Fruit fly (Drosophila melanogaster) whole organism, embryonic: ENCODE data around the gene Ac78C.
A peak's percentile ranks its signal among the peaks of the same experiment; 100 is the strongest.

Experiments used
- Adf1 ChIP-seq: fragments of 200-800 bp; sonication (Bioruptor generic); IDR thresholded peaks from 2 replicates; pipeline ENCODE4 v1.3.6; 2022; ENCODE audit warnings: missing biosample characterization, missing genetic modification characterization
- CG10209 ChIP-seq: fragments of 200-800 bp; sonication (Bioruptor generic); optimal IDR thresholded peaks from 3 replicates; lab custom pipeline; 2017; ENCODE audit warnings: missing biosample characterization, mild to moderate bottlenecking, missing genetic modification characterization, missing genetic modification reagents
- CG10267 ChIP-seq: fragments of 200-800 bp; sonication (Bioruptor generic); optimal IDR thresholded peaks from 2 replicates; lab custom pipeline; 2018; ENCODE audit warnings: missing biosample characterization, mild to moderate bottlenecking, missing genetic modification characterization, moderate library complexity
- CG10274 ChIP-seq: fragments of 200-800 bp; sonication (Bioruptor generic); optimal IDR thresholded peaks from 3 replicates; lab custom pipeline; 2017; ENCODE audit warnings: missing biosample characterization, mild to moderate bottlenecking, missing genetic modification characterization
- CG11504 ChIP-seq: fragments of 200-800 bp; sonication (Bioruptor generic); optimal IDR thresholded peaks from 3 replicates; lab custom pipeline; 2019; ENCODE audit warnings: missing biosample characterization, mild to moderate bottlenecking, missing genetic modification characterization, moderate library complexity
- CG12299 ChIP-seq: fragments of 200-800 bp; sonication (Bioruptor generic); optimal IDR thresholded peaks from 2 replicates; lab custom pipeline; 2018; ENCODE audit warnings: missing biosample characterization, mild to moderate bottlenecking, missing genetic modification characterization
- CG13296 ChIP-seq: fragments of 200-800 bp; sonication (Bioruptor generic); optimal IDR thresholded peaks from 3 replicates; lab custom pipeline; 2018; ENCODE audit warnings: missing biosample characterization, mild to moderate bottlenecking, missing genetic modification characterization
- CG13894 ChIP-seq: fragments of 200-800 bp; sonication (Bioruptor generic); optimal IDR thresholded peaks from 3 replicates; lab custom pipeline; 2018; ENCODE audit warnings: missing biosample characterization, mild to moderate bottlenecking, missing genetic modification characterization, moderate library complexity
- CG14441 ChIP-seq: fragments of 200-800 bp; sonication (Bioruptor generic); IDR thresholded peaks from 2 replicates; pipeline ENCODE4 v1.3.6; 2022; ENCODE audit warnings: missing biosample characterization, missing genetic modification characterization
- CG1647 ChIP-seq: fragments of 200-800 bp; sonication (Bioruptor generic); optimal IDR thresholded peaks from 3 replicates; lab custom pipeline; 2016; ENCODE audit warnings: missing biosample characterization, missing genetic modification characterization
- CG2116 ChIP-seq: fragments of 200-800 bp; sonication (Bioruptor generic); optimal IDR thresholded peaks from 3 replicates; lab custom pipeline; 2018; ENCODE audit warnings: missing biosample characterization, mild to moderate bottlenecking, missing genetic modification characterization
- CG2678 ChIP-seq: fragments of 200-800 bp; sonication (Bioruptor generic); optimal IDR thresholded peaks from 3 replicates; lab custom pipeline; 2019; ENCODE audit warnings: missing biosample characterization, mild to moderate bottlenecking, missing genetic modification characterization, moderate library complexity
- CG3163 ChIP-seq: fragments of 200-800 bp; sonication (Bioruptor generic); optimal IDR thresholded peaks from 3 replicates; lab custom pipeline; 2016; ENCODE audit warnings: missing biosample characterization, missing genetic modification characterization
- CG32772 ChIP-seq: fragments of 200-800 bp; sonication (Bioruptor generic); IDR thresholded peaks from 2 replicates; pipeline ENCODE4 v1.3.6; 2022; ENCODE audit warnings: missing biosample characterization, missing genetic modification characterization
- CG33213 ChIP-seq: fragments of 200-800 bp; sonication (Bioruptor generic); optimal IDR thresholded peaks from 3 replicates; lab custom pipeline; 2016; ENCODE audit warnings: missing biosample characterization, missing genetic modification characterization
- CG3726 ChIP-seq: fragments of 200-800 bp; sonication (Bioruptor generic); IDR thresholded peaks from 3 replicates; pipeline ENCODE4, ENCODE4 v1.3.6; 2022; ENCODE audit warnings: missing biosample characterization, missing genetic modification characterization
- CG6791 ChIP-seq: fragments of 200-800 bp; sonication (Bioruptor generic); IDR thresholded peaks from 3 replicates; pipeline ENCODE4 v1.3.6; 2022; ENCODE audit warnings: missing biosample characterization, missing genetic modification characterization; ENCODE audit not compliant: partially characterized antibody
- CG7271 ChIP-seq: fragments of 200-800 bp; sonication (Bioruptor generic); optimal IDR thresholded peaks from 2 replicates; lab custom pipeline; 2018; ENCODE audit warnings: missing biosample characterization, mild to moderate bottlenecking, missing genetic modification characterization, moderate library complexity
- CG7357 ChIP-seq: fragments of 200-800 bp; sonication (Bioruptor generic); IDR thresholded peaks from 3 replicates; pipeline ENCODE4 v1.3.6; 2022; ENCODE audit warnings: missing biosample characterization, missing genetic modification characterization
- CG7786 ChIP-seq: fragments of 200-800 bp; sonication (Bioruptor generic); optimal IDR thresholded peaks from 2 replicates; lab custom pipeline; 2016; ENCODE audit warnings: missing biosample characterization, missing genetic modification characterization
- CG8281 ChIP-seq: fragments of 200-800 bp; sonication (Bioruptor generic); optimal IDR thresholded peaks from 2 replicates; lab custom pipeline; 2018; ENCODE audit warnings: missing biosample characterization, mild to moderate bottlenecking, missing genetic modification characterization, moderate library complexity
- CG9727 ChIP-seq: fragments of 200-800 bp; sonication (Bioruptor generic); optimal IDR thresholded peaks from 3 replicates; lab custom pipeline; 2017; ENCODE audit warnings: missing biosample characterization, mild to moderate bottlenecking, missing genetic modification characterization
- CrebB ChIP-seq: fragments of 200-800 bp; sonication (Bioruptor generic); optimal IDR thresholded peaks from 3 replicates; lab custom pipeline; 2018; ENCODE audit warnings: missing biosample characterization, mild to moderate bottlenecking, missing genetic modification characterization
- Fer2 ChIP-seq: fragments of 200-800 bp; sonication (Bioruptor generic); optimal IDR thresholded peaks from 2 replicates; lab custom pipeline; 2018; ENCODE audit warnings: missing biosample characterization, mild to moderate bottlenecking, missing genetic modification characterization, moderate library complexity
- HHEX ChIP-seq: fragments of 200-800 bp; sonication (Bioruptor generic); optimal IDR thresholded peaks from 3 replicates; lab custom pipeline; 2017; ENCODE audit warnings: missing biosample characterization, mild to moderate bottlenecking, missing genetic modification characterization, missing genetic modification reagents
- Hmr ChIP-seq: fragments of 200-800 bp; sonication (Bioruptor generic); optimal IDR thresholded peaks from 3 replicates; lab custom pipeline; 2017; ENCODE audit warnings: mild to moderate bottlenecking, missing biosample characterization, missing genetic modification reagents, missing genetic modification characterization
- Hr51 ChIP-seq, 2 experiments: fragments of 200-800 bp; sonication (Bioruptor generic); optimal IDR thresholded peaks; 2 replicates in 1 of 2; 3 replicates in 1 of 2; lab custom pipeline; 2016 to 2018; ENCODE audit warnings: missing biosample characterization in 2 of 2, missing genetic modification characterization in 2 of 2, mild to moderate bottlenecking in 1 of 2, moderate library complexity in 1 of 2
- Kr ChIP-seq: fragments of 200-800 bp; sonication (Bioruptor generic); optimal IDR thresholded peaks from 2 replicates; lab custom pipeline; 2017; ENCODE audit warnings: missing biosample characterization, mild to moderate bottlenecking, missing genetic modification characterization
- Opbp ChIP-seq: fragments of 200-800 bp; sonication (Bioruptor generic); IDR thresholded peaks from 3 replicates; pipeline ENCODE4 v1.3.6; 2022; ENCODE audit warnings: missing biosample characterization, missing genetic modification characterization; ENCODE audit not compliant: partially characterized antibody
- Spps ChIP-seq: fragments of 200-800 bp; sonication (Bioruptor generic); optimal IDR thresholded peaks from 2 replicates; lab custom pipeline; 2018; ENCODE audit warnings: missing biosample characterization, mild to moderate bottlenecking, missing genetic modification characterization
- Sry-β ChIP-seq: fragments of 200-800 bp; sonication (Bioruptor generic); optimal IDR thresholded peaks from 2 replicates; lab custom pipeline; 2018; ENCODE audit warnings: missing biosample characterization, mild to moderate bottlenecking, missing genetic modification characterization, moderate library complexity
- Xrp1 ChIP-seq: fragments of 200-800 bp; sonication (Bioruptor generic); IDR thresholded peaks from 2 replicates; pipeline ENCODE4 v1.3.6; 2022; ENCODE audit warnings: missing biosample characterization, missing genetic modification characterization
- ash1 ChIP-seq: fragments of 200-800 bp; sonication (Bioruptor generic); optimal IDR thresholded peaks from 2 replicates; lab custom pipeline; 2018; ENCODE audit warnings: missing biosample characterization, mild to moderate bottlenecking, missing genetic modification characterization
- bowl ChIP-seq: fragments of 200-800 bp; sonication (Bioruptor generic); IDR thresholded peaks from 2 replicates; pipeline ENCODE4 v1.3.6; 2022; ENCODE audit warnings: missing biosample characterization, missing genetic modification characterization
- chif ChIP-seq, 2 experiments: fragments of 200-800 bp; sonication (Bioruptor generic); optimal IDR thresholded peaks; 3 replicates each; lab custom pipeline; 2016; ENCODE audit warnings: missing biosample characterization in 2 of 2, missing genetic modification characterization in 2 of 2
- fru ChIP-seq: fragments of >200 bp; optimal IDR thresholded peaks from 2 replicates; lab custom pipeline; 2017
- grn ChIP-seq: fragments of 200-800 bp; sonication (Bioruptor generic); optimal IDR thresholded peaks from 3 replicates; lab custom pipeline; 2017; ENCODE audit warnings: missing biosample characterization, missing genetic modification characterization
- hbn ChIP-seq: fragments of 200-800 bp; sonication (Bioruptor generic); IDR thresholded peaks from 2 replicates; pipeline ENCODE4 v1.3.6; 2022; ENCODE audit warnings: missing biosample characterization, missing genetic modification characterization; ENCODE audit not compliant: partially characterized antibody
- hkb ChIP-seq, 2 experiments: fragments of 200-800 bp in 1 of 2; fragments of >200 bp in 1 of 2; sonication (Bioruptor generic) in 1 of 2; IDR thresholded peaks in 1 of 2; optimal IDR thresholded peaks in 1 of 2; 2 replicates each; pipeline versions ENCODE4 v1.3.6 to Lab custom; 2017 to 2022; ENCODE audit warnings: missing biosample characterization in 1 of 2, missing genetic modification characterization in 1 of 2
- kay ChIP-seq: fragments of 200-800 bp; sonication (Bioruptor generic); optimal IDR thresholded peaks from 2 replicates; lab custom pipeline; 2016; ENCODE audit warnings: missing biosample characterization, missing genetic modification characterization
- klu ChIP-seq: fragments of 200-800 bp; sonication (Bioruptor generic); IDR thresholded peaks from 2 replicates; pipeline ENCODE4 v1.3.6; 2022; ENCODE audit warnings: missing biosample characterization, missing genetic modification characterization
- otp ChIP-seq: fragments of 200-800 bp; sonication (Bioruptor generic); IDR thresholded peaks from 3 replicates; pipeline ENCODE4, ENCODE4 v1.3.6; 2022; ENCODE audit warnings: missing biosample characterization, missing genetic modification characterization
- schlank ChIP-seq: fragments of 200-800 bp; sonication (Bioruptor generic); optimal IDR thresholded peaks from 2 replicates; lab custom pipeline; 2018; ENCODE audit warnings: missing biosample characterization, mild to moderate bottlenecking, missing genetic modification characterization
- scrt ChIP-seq: fragments of 200-800 bp; sonication (Bioruptor generic); optimal IDR thresholded peaks from 2 replicates; lab custom pipeline; 2018; ENCODE audit warnings: missing biosample characterization, mild to moderate bottlenecking, missing genetic modification characterization, moderate library complexity
- slbo ChIP-seq: fragments of 200-800 bp; sonication (Bioruptor generic); IDR thresholded peaks from 2 replicates; pipeline ENCODE4 v1.3.6; 2022; ENCODE audit warnings: missing biosample characterization, missing genetic modification characterization
- so ChIP-seq: fragments of 200-800 bp; sonication (Bioruptor generic); IDR thresholded peaks from 3 replicates; pipeline ENCODE4 v1.3.6; 2022; ENCODE audit warnings: missing biosample characterization, missing genetic modification characterization
- tgo ChIP-seq: fragments of 200-800 bp; sonication (Bioruptor generic); IDR thresholded peaks from 3 replicates; pipeline ENCODE4 v1.3.6; 2022; ENCODE audit warnings: missing biosample characterization, missing genetic modification characterization
- unpg ChIP-seq: fragments of 200-800 bp; sonication (Bioruptor generic); optimal IDR thresholded peaks from 3 replicates; lab custom pipeline; 2018; ENCODE audit warnings: missing biosample characterization, mild to moderate bottlenecking, missing genetic modification characterization, moderate library complexity
- vvl ChIP-seq: fragments of 200-800 bp; sonication (Bioruptor generic); IDR thresholded peaks from 2 replicates; pipeline ENCODE4 v1.3.6; 2022; ENCODE audit warnings: missing biosample characterization, missing genetic modification characterization

Gene Ac78C

dm6 chr3L:21172527-21173253 lies 960 bp upstream of the Ac78C start, which contains the start of the genes chb and AsnS (continued):
- TF ChIP-seq Fer2 (tag; lab: Kevin White, UChicago) (peak; percentile 60), CG10209 (peak; percentile 88), CG13296 (GFP tag; lab: Kevin White, UChicago) (peak; percentile 76), CG11504 (tag; lab: Kevin White, UChicago) (peak; percentile 95), hkb (optimal IDR thresholded peaks at IDR 0.05; lab: Kevin White, UChicago) (no peak), hkb (GFP tag; IDR thresholded peaks at IDR 0.05; lab: Robert Waterston, UW) (peak; percentile 93), CG8281 (tag; lab: Kevin White, UChicago) (peak; percentile 74), CG3163 (GFP tag; lab: Kevin White, UChicago) (no peak), Opbp (GFP tag; lab: Robert Waterston, UW) (no peak), Sry-β (GFP tag; lab: Kevin White, UChicago) (no peak), schlank (tag; lab: Kevin White, UChicago) (peak; percentile 74), CG33213 (GFP tag; lab: Kevin White, UChicago) (no peak), CG7357 (peak; percentile 76), Spps (tag; lab: Kevin White, UChicago) (peak; percentile 66), ash1 (GFP tag; lab: Kevin White, UChicago) (no peak), so (GFP tag; lab: Robert Waterston, UW) (peak; percentile 87), grn (peak; percentile 6), unpg (peak; percentile 97), CG2678 (peak; percentile 95), CG14441 (peak; percentile 94), HHEX (GFP tag; lab: Kevin White, UChicago) (peak; percentile 83), CG6791 (GFP tag; lab: Robert Waterston, UW) (no peak), CG9727 (GFP tag; lab: Kevin White, UChicago) (peak; percentile 79), CG32772 (GFP tag; lab: Robert Waterston, UW) (peak; percentile 90), CG10267 (tag; lab: Kevin White, UChicago) (peak; percentile 83), CrebB (tag; lab: Kevin White, UChicago) (peak; percentile 87), otp (GFP tag; lab: Robert Waterston, UW) (peak; percentile 87), hbn (GFP tag; lab: Robert Waterston, UW) (no peak), vvl (peak; percentile 96), CG7786 (GFP tag; lab: Kevin White, UChicago) (peak; percentile 41), CG7271 (peak; percentile 70), CG1647 (peak; percentile 63), chif (GFP tag; optimal IDR thresholded peaks at IDR 0.05; lab: Kevin White, UChicago) (peak; percentile 64 to 72), kay (GFP tag; lab: Kevin White, UChicago) (peak; percentile 72), Hr51 (GFP tag; optimal IDR thresholded peaks at IDR 0.05; lab: Kevin White, UChicago) (peak; percentile 52 to 97), scrt (no peak), Adf1 (GFP tag; lab: Robert Waterston, UW) (peak; percentile 43), CG12299 (tag; lab: Kevin White, UChicago) (peak; percentile 89), tgo (GFP tag; lab: Robert Waterston, UW) (peak; percentile 94), CG2116 (peak; percentile 49), CG10274 (peak; percentile 56), bowl (GFP tag; lab: Robert Waterston, UW) (peak; percentile 85), fru (no peak), Xrp1 (GFP tag; lab: Robert Waterston, UW) (peak; percentile 93), klu (GFP tag; lab: Robert Waterston, UW) (peak; percentile 86), Hmr (peak; percentile 88), Kr (GFP tag; lab: Kevin White, UChicago) (no peak), CG13894 (tag; lab: Kevin White, UChicago) (peak; percentile 10), CG3726 (peak; percentile 81), slbo (peak; percentile 96)
